Fruit fly (Drosophila melanogaster): Measurements from ENCODE around the gene CG10011.

The CG10011 gene

DNA sequence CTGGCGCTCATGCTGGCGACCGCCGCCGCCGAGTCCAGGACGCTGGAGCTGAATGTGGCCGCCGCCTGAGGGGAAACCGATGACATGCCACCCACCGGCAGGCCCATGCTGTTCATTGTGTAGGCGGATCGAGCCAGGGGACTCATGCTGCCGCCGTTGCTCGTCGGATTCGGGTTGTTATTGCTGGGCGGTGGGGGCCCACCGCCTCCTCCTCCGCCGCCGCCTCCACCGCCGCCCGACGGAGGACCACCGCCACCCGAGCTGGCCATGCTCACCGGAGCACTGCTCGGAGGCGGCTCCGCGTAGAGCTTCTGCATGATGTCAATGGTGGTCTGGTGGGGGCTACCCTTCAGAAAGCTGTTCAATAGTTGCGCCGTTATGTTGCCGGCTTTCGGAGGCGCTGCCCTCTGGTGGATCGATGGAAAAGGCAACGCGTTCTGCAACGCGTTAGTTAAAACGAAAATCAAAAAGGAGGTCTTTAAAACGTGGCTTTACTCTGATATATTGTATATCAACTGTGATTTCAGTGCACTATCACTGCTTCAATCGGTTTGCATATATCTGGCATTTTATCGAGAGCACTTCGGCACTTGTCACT, 50.6 kb downstream of the CG10011 start:
- TF ChIP-seq Clk (GFP tag; optimal IDR thresholded peaks at IDR 0.05): no peak
- TF ChIP-seq ovo (GFP tag; optimal IDR thresholded peaks at IDR 0.05): no peak
- TF ChIP-seq CG14711 (tag; optimal IDR thresholded peaks at IDR 0.05): no peak
- no peak for TF ChIP-seq CG1620 (GFP tag; optimal IDR thresholded peaks at IDR 0.05)
- TF ChIP-seq tj (GFP tag; optimal IDR thresholded peaks at IDR 0.05): no peak

DNA sequence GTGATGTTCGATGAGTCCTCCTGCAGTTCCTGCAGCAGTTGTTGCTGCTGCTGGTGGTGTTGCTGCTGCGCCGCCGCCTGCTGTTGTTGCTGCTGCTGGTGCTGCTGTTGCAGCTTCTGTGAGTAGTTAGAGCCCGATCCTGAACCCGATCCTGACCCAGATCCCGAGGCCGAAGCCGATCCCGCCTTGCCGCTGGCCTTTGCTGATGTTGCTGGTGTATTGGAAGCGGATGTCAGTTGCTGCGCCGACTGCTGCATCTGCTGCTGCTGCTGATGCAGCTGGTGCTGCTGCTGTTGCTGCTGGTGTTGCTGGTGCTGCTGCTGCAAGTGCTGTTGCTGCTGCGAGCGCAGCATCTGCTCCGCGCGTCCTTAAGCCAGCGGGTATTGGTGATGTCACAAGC, 52.3 kb downstream of the CG10011 start:
- no peak for TF ChIP-seq Clk (GFP tag; optimal IDR thresholded peaks at IDR 0.05)
- TF ChIP-seq Mnt (GFP tag; optimal IDR thresholded peaks at IDR 0.05): no peak
- no peak for TF ChIP-seq cic (GFP tag; optimal IDR thresholded peaks at IDR 0.05)
- TF ChIP-seq Hr96 (GFP tag; optimal IDR thresholded peaks at IDR 0.05): no peak
- TF ChIP-seq CG14711 (tag; optimal IDR thresholded peaks at IDR 0.05): no peak
- TF ChIP-seq CG1620 (GFP tag; optimal IDR thresholded peaks at IDR 0.05): no peak
- TF ChIP-seq CG12768 (GFP tag; optimal IDR thresholded peaks at IDR 0.05): no peak
- no peak for TF ChIP-seq cnc (optimal IDR thresholded peaks at IDR 0.05)
- TF ChIP-seq CG7045 (GFP tag; optimal IDR thresholded peaks at IDR 0.05): no peak
- TF ChIP-seq toe (GFP tag; optimal IDR thresholded peaks at IDR 0.05): no peak
- TF ChIP-seq CG5204 (GFP tag; optimal IDR thresholded peaks at IDR 0.05): no peak
- no peak for TF ChIP-seq kay (GFP tag; ENCODE audit: borderline replicate concordance)
- TF ChIP-seq bab1 (GFP tag; optimal IDR thresholded peaks at IDR 0.05): no peak
- TF ChIP-seq CG11617 (GFP tag; optimal IDR thresholded peaks at IDR 0.05): no peak
- no peak for TF ChIP-seq Crg-1 (GFP tag; optimal IDR thresholded peaks at IDR 0.05)
- no peak for TF ChIP-seq CG33017 (tag; optimal IDR thresholded peaks at IDR 0.05)
- no peak for TF ChIP-seq ovo (GFP tag; optimal IDR thresholded peaks at IDR 0.05)
- no peak for TF ChIP-seq CG7101 (tag; optimal IDR thresholded peaks at IDR 0.05)
- no peak for TF ChIP-seq pad (GFP tag; optimal IDR thresholded peaks at IDR 0.05)

DNA sequence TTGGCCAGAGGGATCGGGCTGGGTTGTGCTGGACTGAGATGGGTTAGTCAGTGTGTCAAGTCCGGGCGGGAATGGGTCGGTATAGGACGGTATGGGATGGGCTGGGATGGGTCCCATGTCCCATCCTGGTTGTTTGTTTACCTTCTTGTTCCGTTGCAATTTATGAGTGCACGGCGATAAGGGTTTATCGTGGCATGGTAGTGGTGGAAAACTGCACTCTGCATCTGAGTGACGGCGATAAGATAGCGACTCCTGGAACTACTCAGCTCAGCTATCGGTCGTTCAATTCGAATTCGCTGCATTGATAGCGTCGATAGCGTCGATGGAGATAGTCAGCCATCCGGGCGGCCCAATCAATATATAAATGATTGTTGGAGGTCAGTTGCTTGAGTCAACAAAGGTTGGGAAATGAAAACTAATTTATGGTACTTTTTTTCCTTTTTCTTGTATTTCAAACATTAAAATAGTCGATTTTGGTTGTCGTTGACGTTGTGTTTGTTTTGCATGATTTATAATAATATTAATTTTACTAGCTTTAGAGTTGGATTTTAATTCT, 54.3 kb downstream of the CG10011 start:
- no peak for TF ChIP-seq CG5204 (GFP tag; optimal IDR thresholded peaks at IDR 0.05)
- TF ChIP-seq ovo (GFP tag; optimal IDR thresholded peaks at IDR 0.05): peak; percentile 70
- TF ChIP-seq cic (GFP tag; optimal IDR thresholded peaks at IDR 0.05): peak; percentile 25
- no peak for TF ChIP-seq CG1620 (GFP tag; optimal IDR thresholded peaks at IDR 0.05)
- TF ChIP-seq CG12768 (GFP tag; optimal IDR thresholded peaks at IDR 0.05): peak; percentile 38
- TF ChIP-seq Crg-1 (GFP tag; optimal IDR thresholded peaks at IDR 0.05): peak; percentile 23
- peak; percentile 31 for TF ChIP-seq CG11617 (GFP tag; optimal IDR thresholded peaks at IDR 0.05)

DNA sequence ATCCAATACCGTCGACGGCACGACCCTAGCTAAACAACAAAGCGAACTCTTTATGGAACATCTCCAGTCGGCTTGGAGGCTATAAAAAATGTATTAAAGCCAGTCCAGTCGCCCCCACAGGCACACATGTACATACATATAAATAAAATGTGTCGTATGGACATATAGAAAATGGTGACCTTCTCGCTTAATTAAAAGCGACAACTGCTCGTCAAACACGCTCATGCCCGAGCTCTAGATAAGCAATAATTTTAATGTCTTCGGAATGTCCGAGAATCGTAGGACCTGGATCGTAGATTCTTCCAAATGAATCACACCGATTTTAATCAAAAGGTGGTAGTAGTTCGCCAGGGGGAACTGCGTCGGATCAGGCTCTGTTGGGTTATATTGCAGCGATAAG, 54.9 kb downstream of the CG10011 start:
- TF ChIP-seq toe (GFP tag; optimal IDR thresholded peaks at IDR 0.05): no peak
- peak; percentile 68 for TF ChIP-seq kay (GFP tag; ENCODE audit: borderline replicate concordance)

DNA sequence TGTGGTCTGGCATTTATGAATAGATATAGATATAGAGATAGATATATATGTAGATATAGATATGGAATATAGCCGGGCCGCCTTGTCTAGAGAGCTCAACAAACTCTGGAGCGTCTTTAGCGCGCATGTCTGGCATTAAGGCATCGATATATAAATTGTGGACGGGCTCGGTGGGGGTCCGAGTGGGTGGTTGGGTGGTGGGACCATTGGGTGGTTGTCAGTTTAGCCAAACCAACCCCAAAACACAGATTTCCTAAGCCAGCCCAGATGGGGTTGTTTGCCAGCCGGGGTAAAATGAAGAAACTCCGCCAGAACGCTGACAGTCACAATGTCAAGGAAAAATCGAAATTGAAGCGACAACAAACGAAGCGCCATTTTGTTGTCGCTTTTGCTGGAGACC, 55.4 kb downstream of the CG10011 start:
- no peak for TF ChIP-seq ovo (GFP tag; optimal IDR thresholded peaks at IDR 0.05)
- no peak for TF ChIP-seq CG14711 (tag; optimal IDR thresholded peaks at IDR 0.05)
- TF ChIP-seq CG11617 (GFP tag; optimal IDR thresholded peaks at IDR 0.05): no peak
- TF ChIP-seq pad (GFP tag; optimal IDR thresholded peaks at IDR 0.05): no peak
- no peak for TF ChIP-seq CG1620 (GFP tag; optimal IDR thresholded peaks at IDR 0.05)
- TF ChIP-seq CG5204 (GFP tag; optimal IDR thresholded peaks at IDR 0.05): no peak
- TF ChIP-seq Crg-1 (GFP tag; optimal IDR thresholded peaks at IDR 0.05): no peak
- TF ChIP-seq CG12768 (GFP tag; optimal IDR thresholded peaks at IDR 0.05): no peak
- no peak for TF ChIP-seq tj (GFP tag; optimal IDR thresholded peaks at IDR 0.05)
- no peak for TF ChIP-seq cic (GFP tag; optimal IDR thresholded peaks at IDR 0.05)
- TF ChIP-seq Clk (GFP tag; optimal IDR thresholded peaks at IDR 0.05): no peak
- no peak for TF ChIP-seq CG33017 (tag; optimal IDR thresholded peaks at IDR 0.05)

DNA sequence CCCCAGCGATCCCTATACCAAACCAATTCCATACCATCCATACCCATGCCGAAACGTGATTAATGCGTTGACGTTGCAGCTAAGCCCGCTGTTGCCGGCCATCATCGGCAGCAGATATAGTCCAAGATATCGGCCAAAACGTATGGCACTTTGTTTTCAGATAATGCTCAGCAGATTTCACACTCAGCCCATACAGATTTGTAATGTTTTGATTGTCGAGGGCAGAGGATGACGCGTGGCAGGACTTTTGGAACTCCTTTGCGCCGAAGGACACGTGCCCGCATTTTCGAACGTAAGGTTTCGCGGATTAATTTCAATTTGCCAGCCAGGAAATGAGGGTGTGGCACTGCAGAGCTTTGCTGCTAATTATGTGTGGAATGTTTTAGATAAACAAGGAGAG, 58.1 kb downstream of the CG10011 start:
- no peak for TF ChIP-seq kay (GFP tag; ENCODE audit: borderline replicate concordance)
- no peak for TF ChIP-seq CG7045 (GFP tag; optimal IDR thresholded peaks at IDR 0.05)
- TF ChIP-seq Clk (GFP tag; optimal IDR thresholded peaks at IDR 0.05): no peak
- no peak for TF ChIP-seq CG14711 (tag; optimal IDR thresholded peaks at IDR 0.05)
- TF ChIP-seq CG7101 (tag; optimal IDR thresholded peaks at IDR 0.05): no peak
- no peak for TF ChIP-seq CG11617 (GFP tag; optimal IDR thresholded peaks at IDR 0.05)
- no peak for TF ChIP-seq Hr96 (GFP tag; optimal IDR thresholded peaks at IDR 0.05)
- no peak for TF ChIP-seq CG12768 (GFP tag; optimal IDR thresholded peaks at IDR 0.05)
- TF ChIP-seq CG5204 (GFP tag; optimal IDR thresholded peaks at IDR 0.05): no peak
- no peak for TF ChIP-seq toe (GFP tag; optimal IDR thresholded peaks at IDR 0.05)
- no peak for TF ChIP-seq pad (GFP tag; optimal IDR thresholded peaks at IDR 0.05)
- TF ChIP-seq tj (GFP tag; optimal IDR thresholded peaks at IDR 0.05): no peak
- no peak for TF ChIP-seq ovo (GFP tag; optimal IDR thresholded peaks at IDR 0.05)
- TF ChIP-seq cic (GFP tag; optimal IDR thresholded peaks at IDR 0.05): no peak
- TF ChIP-seq Crg-1 (GFP tag; optimal IDR thresholded peaks at IDR 0.05): no peak

Measured in whole organism, adult.